Worm (Caenorhabditis elegans) whole organism, L2 larva: ENCODE data around the gene Y22D7AR.2.

Experiments used
- C34F6.9 ChIP-seq: fragments of 150-350 bp; optimal IDR thresholded peaks from 2 replicates; lab custom pipeline; 2014; ENCODE audit warnings: missing biosample characterization, missing genetic modification characterization
- F13H6.1 ChIP-seq: sonication (generic microtip); optimal IDR thresholded peaks from 2 replicates; lab custom pipeline; 2016; ENCODE audit warnings: missing genetic modification characterization, missing compliant biosample characterization
- Y55F3AM.14 ChIP-seq: fragments of 200-800 bp; sonication (Bioruptor generic); optimal IDR thresholded peaks from 2 replicates; lab custom pipeline; 2018; ENCODE audit warnings: mild to moderate bottlenecking, missing genetic modification characterization, missing compliant biosample characterization
- alr-1 ChIP-seq: fragments of 150-350 bp; optimal IDR thresholded peaks from 2 replicates; lab custom pipeline; 2014; ENCODE audit warnings: missing biosample characterization, missing genetic modification characterization
- aly-2 ChIP-seq: fragments of 150-350 bp; optimal IDR thresholded peaks from 2 replicates; lab custom pipeline; 2014; ENCODE audit warnings: missing biosample characterization, missing genetic modification characterization
- blmp-1 ChIP-seq: sonication (generic microtip); optimal IDR thresholded peaks from 2 replicates; lab custom pipeline; 2017; ENCODE audit warnings: missing genetic modification characterization, mild to moderate bottlenecking, missing compliant biosample characterization, antibody characterized with exemption, moderate library complexity; ENCODE audit not compliant: insufficient read depth
- ceh-82 ChIP-seq: fragments of 150-350 bp; optimal IDR thresholded peaks from 2 replicates; lab custom pipeline; 2014; ENCODE audit warnings: missing biosample characterization, missing genetic modification characterization
- crh-2 ChIP-seq: sonication (generic microtip); optimal IDR thresholded peaks from 2 replicates; lab custom pipeline; 2017; ENCODE audit warnings: missing biosample characterization, missing genetic modification characterization
- dmd-4 ChIP-seq: sonication (generic microtip); optimal IDR thresholded peaks from 2 replicates; lab custom pipeline; 2017; ENCODE audit warnings: missing biosample characterization, missing genetic modification characterization
- egl-27 ChIP-seq: sonication (generic microtip); optimal IDR thresholded peaks from 3 replicates; lab custom pipeline; 2017; ENCODE audit warnings: missing biosample characterization, missing genetic modification reagents, missing genetic modification characterization
- elt-1 ChIP-seq: fragments of 150-350 bp; optimal IDR thresholded peaks from 2 replicates; lab custom pipeline; 2014; ENCODE audit warnings: missing biosample characterization, missing genetic modification characterization
- elt-3 ChIP-seq: sonication (generic microtip); optimal IDR thresholded peaks from 2 replicates; lab custom pipeline; 2017; ENCODE audit warnings: missing biosample characterization, missing genetic modification characterization
- fos-1 ChIP-seq: fragments of 150-350 bp; optimal IDR thresholded peaks from 2 replicates; lab custom pipeline; 2014; ENCODE audit warnings: missing biosample characterization, missing genetic modification characterization
- gmeb-1 ChIP-seq: fragments of 150-350 bp; optimal IDR thresholded peaks from 2 replicates; lab custom pipeline; 2014; ENCODE audit warnings: missing biosample characterization, missing genetic modification characterization
- lin-11 ChIP-seq: fragments of 150-350 bp; sonication (generic microtip); optimal IDR thresholded peaks from 2 replicates; lab custom pipeline; 2014; ENCODE audit warnings: missing biosample characterization, missing genetic modification characterization, inconsistent platforms, mixed read lengths
- lin-39 ChIP-seq: fragments of 150-350 bp; optimal IDR thresholded peaks from 2 replicates; lab custom pipeline; 2014; ENCODE audit warnings: missing biosample characterization, missing genetic modification reagents, missing genetic modification characterization
- lsy-2 ChIP-seq, 2 experiments: fragments of 150-350 bp in 1 of 2; sonication (generic microtip) in 1 of 2; optimal IDR thresholded peaks; 2 replicates each; lab custom pipeline; 2014 to 2017; ENCODE audit warnings: missing biosample characterization in 2 of 2, missing genetic modification characterization in 2 of 2
- mbf-1 ChIP-seq: sonication (generic microtip); optimal IDR thresholded peaks from 2 replicates; lab custom pipeline; 2017; ENCODE audit warnings: missing biosample characterization, missing genetic modification characterization
- mdl-1 ChIP-seq, 2 experiments: fragments of 150-350 bp in 1 of 2; sonication (generic microtip) in 1 of 2; optimal IDR thresholded peaks; 2 replicates each; lab custom pipeline; 2017; ENCODE audit warnings: missing biosample characterization in 2 of 2, missing genetic modification characterization in 2 of 2
- nhr-11 ChIP-seq: fragments of 150-350 bp; optimal IDR thresholded peaks from 2 replicates; lab custom pipeline; 2014; ENCODE audit warnings: missing biosample characterization, missing genetic modification characterization
- nhr-12 ChIP-seq: fragments of 150-350 bp; optimal IDR thresholded peaks from 2 replicates; lab custom pipeline; 2014; ENCODE audit warnings: missing biosample characterization, missing genetic modification characterization
- nhr-129 ChIP-seq: fragments of 150-350 bp; optimal IDR thresholded peaks from 2 replicates; lab custom pipeline; 2014; ENCODE audit warnings: missing biosample characterization, missing genetic modification characterization
- nhr-21 ChIP-seq: fragments of 150-350 bp; optimal IDR thresholded peaks from 2 replicates; lab custom pipeline; 2014; ENCODE audit warnings: missing biosample characterization, missing genetic modification characterization
- nhr-23 ChIP-seq: fragments of 150-350 bp; optimal IDR thresholded peaks from 2 replicates; lab custom pipeline; 2014; ENCODE audit warnings: missing biosample characterization, missing genetic modification reagents, missing genetic modification characterization
- nhr-25 ChIP-seq: fragments of 150-350 bp; sonication (generic microtip); optimal IDR thresholded peaks from 3 replicates; lab custom pipeline; 2014; ENCODE audit warnings: missing biosample characterization, missing genetic modification characterization
- nhr-77 ChIP-seq: fragments of 150-350 bp; optimal IDR thresholded peaks from 2 replicates; lab custom pipeline; 2014; ENCODE audit warnings: missing biosample characterization, missing genetic modification characterization
- peb-1 ChIP-seq: fragments of 150-350 bp; optimal IDR thresholded peaks from 2 replicates; lab custom pipeline; 2014; ENCODE audit warnings: missing biosample characterization, missing genetic modification characterization
- sem-4 ChIP-seq: fragments of 150-350 bp; optimal IDR thresholded peaks from 2 replicates; lab custom pipeline; 2014; ENCODE audit warnings: missing biosample characterization, missing genetic modification reagents, missing genetic modification characterization
- skn-1 ChIP-seq: sonication (generic microtip); optimal IDR thresholded peaks from 2 replicates; lab custom pipeline; 2017; ENCODE audit warnings: missing biosample characterization, missing genetic modification characterization
- sma-3 ChIP-seq: sonication (generic microtip); optimal IDR thresholded peaks from 2 replicates; lab custom pipeline; 2016; ENCODE audit warnings: missing genetic modification reagents, missing genetic modification characterization, missing compliant biosample characterization
- sma-9 ChIP-seq, 2 experiments: fragments of 150-350 bp in 1 of 2; sonication (generic microtip) in 1 of 2; optimal IDR thresholded peaks; 2 replicates each; lab custom pipeline; 2014 to 2016; ENCODE audit warnings: missing genetic modification characterization in 2 of 2, mild to moderate bottlenecking in 1 of 2, missing biosample characterization in 1 of 2, missing compliant biosample characterization in 1 of 2, missing genetic modification reagents in 1 of 2, moderate library complexity in 1 of 2
- unc-39 ChIP-seq: fragments of 150-350 bp; optimal IDR thresholded peaks from 2 replicates; lab custom pipeline; 2014; ENCODE audit warnings: missing biosample characterization, missing genetic modification characterization
- unc-55 ChIP-seq: fragments of 150-350 bp; sonication (generic microtip); optimal IDR thresholded peaks from 3 replicates; lab custom pipeline; 2014; ENCODE audit warnings: missing biosample characterization, missing genetic modification reagents, missing genetic modification characterization
- unc-62 ChIP-seq: fragments of 150-350 bp; optimal IDR thresholded peaks from 2 replicates; lab custom pipeline; 2014; ENCODE audit warnings: missing biosample characterization, missing genetic modification reagents, missing genetic modification characterization
- zag-1 ChIP-seq: fragments of 150-350 bp; optimal IDR thresholded peaks from 2 replicates; lab custom pipeline; 2014; ENCODE audit warnings: missing biosample characterization, missing genetic modification characterization

Gene Y22D7AR.2

ce11 chrIII:1705799-1706198 is at the start of gene Y22D7AR.2, which contains the start of gene fbxa-13:
Gene Y22D7AR.2, plus strand, starts transcription at chrIII:1705946.
Gene fbxa-13, minus strand, starts transcription at chrIII:1705899.
- no peak for TF ChIP-seq nhr-11 (tag; lab: Kevin White, UChicago)
- TF ChIP-seq fos-1 = no peak
- TF ChIP-seq C34F6.9 (tag; lab: Kevin White, UChicago) = no peak
- no peak for TF ChIP-seq unc-39 (tag; lab: Kevin White, UChicago)
- no peak for TF ChIP-seq blmp-1
- TF ChIP-seq aly-2 (tag; lab: Kevin White, UChicago) = no peak
- TF ChIP-seq egl-27 (tag; lab: Kevin White, UChicago) = no peak
- TF ChIP-seq dmd-4 (tag; lab: Kevin White, UChicago) = no peak
- no peak for TF ChIP-seq nhr-23 (tag; lab: Kevin White, UChicago)
- no peak for TF ChIP-seq zag-1
- no peak for TF ChIP-seq nhr-129 (tag; lab: Kevin White, UChicago)
- no peak for TF ChIP-seq unc-62
- no peak for TF ChIP-seq nhr-21
- TF ChIP-seq, all 48 proteins: peak for 0

- TF ChIP-seq elt-1 (tag; lab: Kevin White, UChicago) (no peak), mbf-1 (tag; lab: Kevin White, UChicago) (no peak), Y55F3AM.14 (no peak), gmeb-1 (tag; lab: Kevin White, UChicago) (no peak)
These were observed 48.4 kb upstream of the Y22D7AR.2 start, which contains the start of gene cht-4 for ce11 chrIII:1657380-1657779. Gene cht-4, minus strand, starts transcription at chrIII:1657480.

- no peak for TF ChIP-seq F13H6.1
- no peak for TF ChIP-seq lin-39 (tag; lab: Kevin White, UChicago)
- TF ChIP-seq sma-3 (GFP tag; lab: Kevin White, UChicago) = no peak
- TF ChIP-seq sem-4 = no peak
- TF ChIP-seq elt-3 (tag; lab: Kevin White, UChicago) = no peak
- TF ChIP-seq peb-1 (tag; lab: Kevin White, UChicago) = no peak
- no peak for TF ChIP-seq nhr-12 (tag; lab: Kevin White, UChicago)
- TF ChIP-seq mdl-1 (tag; optimal IDR thresholded peaks at IDR 0.05; lab: Kevin White, UChicago) = no peak
These were observed 46.0 kb upstream of the Y22D7AR.2 start, which contains the start of gene Y22D7AL.15 for ce11 chrIII:1659763-1660162. Gene Y22D7AL.15, minus strand, starts transcription at chrIII:1659863.

- TF ChIP-seq fos-1 (peak; percentile 99), skn-1 (peak; percentile 69), lin-39 (tag; lab: Kevin White, UChicago) (no peak), crh-2 (tag; lab: Kevin White, UChicago) (peak; percentile 9), nhr-23 (tag; lab: Kevin White, UChicago) (no peak), unc-55 (GFP tag; lab: Kevin White, UChicago) (no peak), ceh-82 (tag; lab: Kevin White, UChicago) (no peak), nhr-21 (no peak)
These were observed 44.7 kb upstream of the Y22D7AR.2 start for ce11 chrIII:1661031-1661430.

ce11 chrIII:1662405-1662804 is 43.3 kb upstream of the Y22D7AR.2 start:
- TF ChIP-seq alr-1 (tag; lab: Kevin White, UChicago) (no peak), gmeb-1 (tag; lab: Kevin White, UChicago) (no peak), unc-39 (tag; lab: Kevin White, UChicago) (no peak), nhr-23 (tag; lab: Kevin White, UChicago) (no peak), nhr-12 (tag; lab: Kevin White, UChicago) (no peak), lsy-2 (tag; optimal IDR thresholded peaks at IDR 0.05; lab: Kevin White, UChicago) (no peak), peb-1 (tag; lab: Kevin White, UChicago) (no peak), elt-1 (tag; lab: Kevin White, UChicago) (no peak), nhr-129 (tag; lab: Kevin White, UChicago) (no peak), nhr-25 (tag; lab: Kevin White, UChicago) (no peak), nhr-11 (tag; lab: Kevin White, UChicago) (no peak), sma-9 (GFP tag; optimal IDR thresholded peaks at IDR 0.05; lab: Kevin White, UChicago) (no peak), sma-9 (tag; optimal IDR thresholded peaks at IDR 0.05; lab: Kevin White, UChicago) (no peak), lin-11 (no peak), nhr-77 (tag; lab: Kevin White, UChicago) (no peak), dmd-4 (tag; lab: Kevin White, UChicago) (no peak), elt-3 (tag; lab: Kevin White, UChicago) (no peak)
